Worm (Caenorhabditis elegans): ENCODE results near the gene srh-231.

DNA sequence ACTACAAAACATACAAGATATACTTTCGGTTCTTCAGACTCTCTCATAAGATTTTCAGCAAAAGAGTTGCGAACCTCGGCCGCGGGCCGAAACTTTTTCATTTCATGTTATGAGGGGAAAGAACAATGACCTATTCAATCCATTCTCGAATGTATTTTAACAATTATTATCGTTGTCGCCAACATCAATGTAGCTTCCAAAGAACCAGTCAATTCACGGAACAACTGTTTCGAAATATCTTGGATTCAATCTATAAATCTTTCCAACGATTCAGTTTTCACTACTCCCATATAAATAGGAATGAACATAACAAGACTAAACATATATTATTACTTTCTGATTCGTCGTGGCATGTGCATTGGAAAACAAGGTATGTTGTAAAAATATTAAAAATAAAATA, 44.9 kb downstream of the srh-231 start, which contains the start of gene F07G11.1:
- TF ChIP-seq ama-1 (optimal IDR thresholded peaks at IDR 0.05) (no peak), ama-1 (GFP tag; optimal IDR thresholded peaks at IDR 0.05) (no peak), aptf-3 (GFP tag; IDR thresholded peaks at IDR 0.05) (no peak), lin-54 (GFP tag; optimal IDR thresholded peaks at IDR 0.05) (no peak), nhr-90 (tag; optimal IDR thresholded peaks at IDR 0.05) (no peak), tbp1 (GFP tag; optimal IDR thresholded peaks at IDR 0.05) (no peak), somi-1 (GFP tag; optimal IDR thresholded peaks at IDR 0.05) (no peak), ztf-6 (GFP tag; IDR thresholded peaks at IDR 0.05) (no peak), nfyb-1 (GFP tag; IDR thresholded peaks at IDR 0.05) (no peak), madf-10 (tag; optimal IDR thresholded peaks at IDR 0.05) (no peak), attf-6 (GFP tag; IDR thresholded peaks at IDR 0.05) (no peak), bed-2 (GFP tag; IDR thresholded peaks at IDR 0.05) (no peak), C06A6.2 (GFP tag; conservative IDR thresholded peaks at IDR 0.05) (no peak)
